Fruit fly (Drosophila melanogaster) whole organism, embryonic: ENCODE measurements around the gene Idh3b.
A peak's percentile ranks its signal among the peaks of the same experiment; 100 is the strongest.

Experiments
- CG10147 ChIP-seq: fragments of 200-800 bp; sonication (Bioruptor generic); optimal IDR thresholded peaks from 2 replicates; lab custom pipeline; 2019; ENCODE audit warnings: missing biosample characterization, mild to moderate bottlenecking, missing genetic modification characterization, moderate library complexity
- CG10267 ChIP-seq: fragments of 200-800 bp; sonication (Bioruptor generic); optimal IDR thresholded peaks from 2 replicates; lab custom pipeline; 2018; ENCODE audit warnings: missing biosample characterization, mild to moderate bottlenecking, missing genetic modification characterization, moderate library complexity
- CG10274 ChIP-seq: fragments of 200-800 bp; sonication (Bioruptor generic); optimal IDR thresholded peaks from 3 replicates; lab custom pipeline; 2017; ENCODE audit warnings: missing biosample characterization, mild to moderate bottlenecking, missing genetic modification characterization
- CG10654 ChIP-seq: fragments of 200-800 bp; sonication (Bioruptor generic); optimal IDR thresholded peaks from 2 replicates; lab custom pipeline; 2016; ENCODE audit warnings: missing biosample characterization, missing genetic modification characterization
- CG11247 ChIP-seq: fragments of 200-800 bp; sonication (Bioruptor generic); IDR thresholded peaks from 2 replicates; pipeline ENCODE4 v1.3.6; 2022; ENCODE audit warnings: missing biosample characterization, missing genetic modification characterization
- CG11560 ChIP-seq: fragments of 200-800 bp; sonication (Bioruptor generic); IDR thresholded peaks from 3 replicates; pipeline ENCODE4 v1.3.6; 2022; ENCODE audit warnings: missing biosample characterization, missing genetic modification characterization
- CG12659 ChIP-seq: fragments of 200-800 bp; sonication (Bioruptor generic); optimal IDR thresholded peaks from 3 replicates; lab custom pipeline; 2017; ENCODE audit warnings: mild to moderate bottlenecking, missing biosample characterization, missing genetic modification reagents, missing genetic modification characterization
- CG13123 ChIP-seq: fragments of 200-800 bp; sonication (Bioruptor generic); optimal IDR thresholded peaks from 2 replicates; lab custom pipeline; 2016; ENCODE audit warnings: missing biosample characterization, missing genetic modification characterization
- CG13287 ChIP-seq: fragments of 200-800 bp; sonication (Bioruptor generic); IDR thresholded peaks from 2 replicates; pipeline ENCODE4 v1.3.6; 2022; ENCODE audit warnings: missing biosample characterization, missing genetic modification characterization; ENCODE audit not compliant: partially characterized antibody
- CG14710 ChIP-seq: fragments of 200-800 bp; sonication (Bioruptor generic); optimal IDR thresholded peaks from 3 replicates; lab custom pipeline; 2019; ENCODE audit warnings: missing biosample characterization, mild to moderate bottlenecking, missing genetic modification characterization, moderate library complexity
- CG14860 ChIP-seq: fragments of 200-800 bp; sonication (Bioruptor generic); IDR thresholded peaks from 3 replicates; pipeline ENCODE4 v1.3.6; 2022; ENCODE audit warnings: missing biosample characterization, missing genetic modification characterization; ENCODE audit not compliant: partially characterized antibody
- CG1529 ChIP-seq: fragments of 200-800 bp; sonication (Bioruptor generic); optimal IDR thresholded peaks from 3 replicates; lab custom pipeline; 2018; ENCODE audit warnings: missing biosample characterization, missing genetic modification characterization
- CG15514 ChIP-seq: fragments of 200-800 bp; sonication (Bioruptor generic); optimal IDR thresholded peaks from 3 replicates; lab custom pipeline; 2017; ENCODE audit warnings: missing biosample characterization, missing genetic modification characterization, mild to moderate bottlenecking, moderate library complexity, missing genetic modification reagents
- CG17186 ChIP-seq: fragments of 200-800 bp; sonication (Bioruptor generic); optimal IDR thresholded peaks from 3 replicates; lab custom pipeline; 2017; ENCODE audit warnings: missing biosample characterization, missing genetic modification reagents, missing genetic modification characterization
- CG17829 ChIP-seq: fragments of 200-800 bp; optimal IDR thresholded peaks from 2 replicates; lab custom pipeline; 2019; ENCODE audit warnings: missing biosample characterization, mild to moderate bottlenecking, missing genetic modification characterization, moderate library complexity
- CG2116 ChIP-seq: fragments of 200-800 bp; sonication (Bioruptor generic); optimal IDR thresholded peaks from 3 replicates; lab custom pipeline; 2018; ENCODE audit warnings: missing biosample characterization, mild to moderate bottlenecking, missing genetic modification characterization
- CG3065 ChIP-seq: fragments of 200-800 bp; sonication (Bioruptor generic); optimal IDR thresholded peaks from 2 replicates; lab custom pipeline; 2016; ENCODE audit warnings: missing biosample characterization, missing genetic modification characterization
- CG34422 ChIP-seq: fragments of 200-800 bp; sonication (Bioruptor generic); IDR thresholded peaks from 3 replicates; pipeline ENCODE4 v1.3.6; 2022; ENCODE audit warnings: missing biosample characterization, missing genetic modification characterization
- CG3838 ChIP-seq: fragments of 200-800 bp; sonication (Bioruptor generic); optimal IDR thresholded peaks from 3 replicates; lab custom pipeline; 2016; ENCODE audit warnings: missing biosample characterization, missing genetic modification characterization
- CG9609 ChIP-seq: fragments of 200-800 bp; sonication (Bioruptor generic); optimal IDR thresholded peaks from 3 replicates; lab custom pipeline; 2016; ENCODE audit warnings: missing biosample characterization, missing genetic modification characterization
- Dip2 ChIP-seq: fragments of 200-800 bp; sonication (Bioruptor generic); IDR thresholded peaks from 2 replicates; pipeline ENCODE4 v1.3.6; 2022; ENCODE audit warnings: missing biosample characterization, missing genetic modification characterization
- Doc3 ChIP-seq: fragments of 200-800 bp; sonication (Bioruptor generic); IDR thresholded peaks from 3 replicates; pipeline ENCODE4 v1.3.6; 2022; ENCODE audit warnings: missing biosample characterization, missing genetic modification characterization; ENCODE audit not compliant: partially characterized antibody
- Dp ChIP-seq: fragments of 200-800 bp; sonication (Bioruptor generic); optimal IDR thresholded peaks from 2 replicates; lab custom pipeline; 2018; ENCODE audit warnings: missing biosample characterization, mild to moderate bottlenecking, missing genetic modification characterization, moderate library complexity
- E2f2 ChIP-seq: fragments of 200-800 bp; sonication (Bioruptor generic); IDR thresholded peaks from 2 replicates; pipeline ENCODE4 v1.3.6; 2022; ENCODE audit warnings: missing biosample characterization, missing genetic modification characterization
- HLH4C ChIP-seq: fragments of 200-800 bp; sonication (Bioruptor generic); IDR thresholded peaks from 3 replicates; pipeline ENCODE4 v1.3.6; 2022; ENCODE audit warnings: missing biosample characterization, missing genetic modification characterization; ENCODE audit not compliant: partially characterized antibody
- MESR4 ChIP-seq: fragments of 200-800 bp; sonication (Bioruptor generic); optimal IDR thresholded peaks from 2 replicates; lab custom pipeline; 2018; ENCODE audit warnings: missing biosample characterization, mild to moderate bottlenecking, missing genetic modification characterization, moderate library complexity
- Med ChIP-seq: fragments of 200-800 bp; sonication (Bioruptor generic); peaks from one replicate; lab custom pipeline; 2016; ENCODE audit warnings: missing biosample characterization, missing genetic modification characterization, mild to moderate bottlenecking, inconsistent platforms, moderate library complexity
- Rfx ChIP-seq: fragments of 200-800 bp; sonication (Bioruptor generic); IDR thresholded peaks from 2 replicates; pipeline ENCODE4 v1.3.6; 2022; ENCODE audit warnings: missing biosample characterization, missing genetic modification characterization
- Scr ChIP-seq: fragments of 200-800 bp; sonication (Bioruptor generic); IDR thresholded peaks from 2 replicates; pipeline ENCODE4 v1.3.6; 2022; ENCODE audit warnings: missing biosample characterization, missing genetic modification characterization; ENCODE audit not compliant: partially characterized antibody
- Sin3A ChIP-seq: fragments of >200 bp; optimal IDR thresholded peaks from 2 replicates; lab custom pipeline; 2018
- Ssrp ChIP-seq: fragments of 200-800 bp; sonication (Bioruptor generic); optimal IDR thresholded peaks from 2 replicates; lab custom pipeline; 2018; ENCODE audit warnings: missing biosample characterization, mild to moderate bottlenecking, missing genetic modification characterization, moderate library complexity
- ase ChIP-seq: fragments of 200-800 bp; sonication (Bioruptor generic); IDR thresholded peaks from 3 replicates; pipeline ENCODE4 v1.3.6; 2022; ENCODE audit warnings: missing biosample characterization, missing genetic modification characterization
- ci ChIP-seq: fragments of 200-800 bp; sonication (Bioruptor generic); IDR thresholded peaks from 3 replicates; pipeline ENCODE4 v1.3.6; 2022; ENCODE audit warnings: missing biosample characterization, missing genetic modification characterization
- danr ChIP-seq: fragments of 200-800 bp; sonication (Bioruptor generic); IDR thresholded peaks from 2 replicates; pipeline ENCODE4 v1.3.6; 2022; ENCODE audit warnings: missing biosample characterization, missing genetic modification characterization
- eyg ChIP-seq: fragments of 200-800 bp; sonication (Bioruptor generic); optimal IDR thresholded peaks from 3 replicates; lab custom pipeline; 2016; ENCODE audit warnings: missing biosample characterization, missing genetic modification characterization
- gfzf ChIP-seq: fragments of 200-800 bp; sonication (Bioruptor generic); optimal IDR thresholded peaks from 2 replicates; lab custom pipeline; 2016; ENCODE audit warnings: missing biosample characterization, mild to moderate bottlenecking, missing genetic modification characterization, moderate library complexity
- hbn ChIP-seq: fragments of 200-800 bp; sonication (Bioruptor generic); IDR thresholded peaks from 2 replicates; pipeline ENCODE4 v1.3.6; 2022; ENCODE audit warnings: missing biosample characterization, missing genetic modification characterization; ENCODE audit not compliant: partially characterized antibody
- insv ChIP-seq, 2 experiments: fragments of 200-800 bp; sonication (Bioruptor generic); optimal IDR thresholded peaks; 3 replicates each; lab custom pipeline; 2016 to 2018; ENCODE audit warnings: missing biosample characterization in 2 of 2, missing genetic modification characterization in 2 of 2
- inv ChIP-seq: fragments of 200-800 bp; sonication (Bioruptor generic); IDR thresholded peaks from 2 replicates; pipeline ENCODE4 v1.3.6; 2022; ENCODE audit warnings: missing biosample characterization, missing genetic modification characterization; ENCODE audit not compliant: partially characterized antibody
- nerfin-2 ChIP-seq: fragments of 200-800 bp; sonication (Bioruptor generic); IDR thresholded peaks from 2 replicates; pipeline ENCODE4 v1.3.6; 2022; ENCODE audit warnings: missing biosample characterization, missing genetic modification characterization; ENCODE audit not compliant: partially characterized antibody
- pzg ChIP-seq: fragments of 200-800 bp; sonication (Bioruptor generic); optimal IDR thresholded peaks from 3 replicates; lab custom pipeline; 2018; ENCODE audit warnings: missing biosample characterization, mild to moderate bottlenecking, missing genetic modification characterization, moderate library complexity
- row ChIP-seq: fragments of 200-800 bp; sonication (Bioruptor generic); IDR thresholded peaks from 3 replicates; pipeline ENCODE4 v1.3.6; 2022; ENCODE audit warnings: missing biosample characterization, missing genetic modification characterization
- sens ChIP-seq: fragments of 200-800 bp; sonication (Bioruptor generic); peaks from one replicate; lab custom pipeline; 2016; ENCODE audit warnings: missing biosample characterization, missing genetic modification characterization
- sna ChIP-seq: fragments of 200-800 bp; sonication (Bioruptor generic); IDR thresholded peaks from 2 replicates; pipeline ENCODE4 v1.3.6; 2022; ENCODE audit warnings: missing biosample characterization, missing genetic modification characterization; ENCODE audit not compliant: partially characterized antibody
- stwl ChIP-seq: fragments of 200-800 bp; sonication (Bioruptor generic); optimal IDR thresholded peaks from 3 replicates; lab custom pipeline; 2018; ENCODE audit warnings: missing biosample characterization, mild to moderate bottlenecking, missing genetic modification characterization, moderate library complexity
- trem ChIP-seq: fragments of 200-800 bp; optimal IDR thresholded peaks from 3 replicates; lab custom pipeline; 2019; ENCODE audit warnings: missing biosample characterization, mild to moderate bottlenecking, missing genetic modification characterization, moderate library complexity
- unpg ChIP-seq: fragments of 200-800 bp; sonication (Bioruptor generic); optimal IDR thresholded peaks from 3 replicates; lab custom pipeline; 2018; ENCODE audit warnings: missing biosample characterization, mild to moderate bottlenecking, missing genetic modification characterization, moderate library complexity
- zen ChIP-seq: fragments of 200-800 bp; sonication (Bioruptor generic); optimal IDR thresholded peaks from 3 replicates; lab custom pipeline; 2018; ENCODE audit warnings: missing biosample characterization, mild to moderate bottlenecking, missing genetic modification characterization, moderate library complexity
- zen2 ChIP-seq: fragments of 200-800 bp; sonication (Bioruptor generic); IDR thresholded peaks from 3 replicates; pipeline ENCODE4 v1.3.6; 2022; ENCODE audit warnings: missing biosample characterization, missing genetic modification characterization; ENCODE audit not compliant: partially characterized antibody

Gene Idh3b

dm6 chr3R:22035552-22035951, 16.4 kb upstream of the Idh3b start (continued):
- no peak for TF ChIP-seq Ssrp (tag; lab: Kevin White, UChicago)
- no peak for TF ChIP-seq CG11247
- peak; percentile 71 for TF ChIP-seq Med (GFP tag; lab: Kevin White, UChicago)
- TF ChIP-seq CG9609 (GFP tag; lab: Kevin White, UChicago), result no peak
- peak; percentile 66 for TF ChIP-seq gfzf (GFP tag; lab: Kevin White, UChicago)
- TF ChIP-seq Scr (GFP tag; lab: Robert Waterston, UW), result peak; percentile 77
- TF ChIP-seq CG10147 (GFP tag; lab: Kevin White, UChicago), result no peak
- no peak for TF ChIP-seq CG10654 (GFP tag; lab: Kevin White, UChicago)
- TF ChIP-seq CG2116, result peak; percentile 82
- TF ChIP-seq zen2, result peak; percentile 81
- TF ChIP-seq CG14710, result peak; percentile 69
- no peak for TF ChIP-seq CG10274
- TF ChIP-seq Doc3 (GFP tag; lab: Robert Waterston, UW), result peak; percentile 72
- TF ChIP-seq CG12659 (GFP tag; lab: Kevin White, UChicago), result peak; percentile 26
- peak; percentile 57 for TF ChIP-seq CG14860
- peak; percentile 57 for TF ChIP-seq Dp
- TF ChIP-seq pzg, result peak; percentile 60
- no peak for TF ChIP-seq danr (GFP tag; lab: Robert Waterston, UW)
- peak; percentile 12; the same call in 1 of the 3 replicates for TF ChIP-seq row
- TF ChIP-seq zen (tag; lab: Kevin White, UChicago), result peak; percentile 4
- TF ChIP-seq insv (GFP tag; optimal IDR thresholded peaks at IDR 0.05; lab: Kevin White, UChicago), result peak in 1 of 2 experiments; percentile 82
- no peak for TF ChIP-seq unpg (GFP tag; lab: Kevin White, UChicago)
- TF ChIP-seq CG11560 (tag; lab: Robert Waterston, UW), result no peak
- TF ChIP-seq Sin3A (lab: Kevin White, UChicago), result peak; percentile 35
- peak; percentile 64 for TF ChIP-seq nerfin-2 (GFP tag; lab: Robert Waterston, UW)
- TF ChIP-seq CG17186, result peak; percentile 29
- peak; percentile 57; the same call in 1 of the 3 replicates for TF ChIP-seq CG34422 (GFP tag; lab: Robert Waterston, UW)
- TF ChIP-seq HLH4C (GFP tag; lab: Robert Waterston, UW), result peak; percentile 78
- TF ChIP-seq CG1529 (GFP tag; lab: Kevin White, UChicago), result no peak
- TF ChIP-seq trem (tag; lab: Kevin White, UChicago), result peak; percentile 24
- peak; percentile 13 for TF ChIP-seq CG17829 (tag; lab: Kevin White, UChicago)
- peak; percentile 66; the same call in 1 of the 2 replicates for TF ChIP-seq inv
- no peak for TF ChIP-seq ase (GFP tag; lab: Robert Waterston, UW)
- TF ChIP-seq CG13287 (GFP tag; lab: Robert Waterston, UW), result peak; percentile 84
- TF ChIP-seq CG10267 (tag; lab: Kevin White, UChicago), result peak; percentile 2
- TF ChIP-seq E2f2 (GFP tag; lab: Robert Waterston, UW), result peak; percentile 77
- TF ChIP-seq CG3838 (GFP tag; lab: Kevin White, UChicago), result no peak
- no peak for TF ChIP-seq Dip2 (GFP tag; lab: Robert Waterston, UW)
- no peak for TF ChIP-seq eyg (GFP tag; lab: Kevin White, UChicago)
- TF ChIP-seq Rfx (GFP tag; lab: Robert Waterston, UW), result 0 out of 2 replicates have a peak, but pooled peaks have one; percentile 6
- peak; percentile 64 for TF ChIP-seq stwl (tag; lab: Kevin White, UChicago)
- TF ChIP-seq hbn (GFP tag; lab: Robert Waterston, UW), result peak; percentile 73
- no peak for TF ChIP-seq CG3065 (GFP tag; lab: Kevin White, UChicago)
- TF ChIP-seq CG15514 (GFP tag; lab: Kevin White, UChicago), result peak; percentile 4
- TF ChIP-seq CG13123 (GFP tag; lab: Kevin White, UChicago), result no peak
- no peak for TF ChIP-seq ci (GFP tag; lab: Robert Waterston, UW)
- peak; percentile 35 for TF ChIP-seq MESR4 (GFP tag; lab: Kevin White, UChicago)
- TF ChIP-seq sna (GFP tag; lab: Robert Waterston, UW), result peak; percentile 74
- peak; percentile 65 for TF ChIP-seq sens
- TF ChIP-seq, all 482 proteins: peak for 65
